Fruit fly (Drosophila melanogaster): Measurements from ENCODE around the gene CG9522.
A peak's percentile ranks its signal among the peaks of the same experiment; 100 is the strongest.

CG9522 gene

DNA sequence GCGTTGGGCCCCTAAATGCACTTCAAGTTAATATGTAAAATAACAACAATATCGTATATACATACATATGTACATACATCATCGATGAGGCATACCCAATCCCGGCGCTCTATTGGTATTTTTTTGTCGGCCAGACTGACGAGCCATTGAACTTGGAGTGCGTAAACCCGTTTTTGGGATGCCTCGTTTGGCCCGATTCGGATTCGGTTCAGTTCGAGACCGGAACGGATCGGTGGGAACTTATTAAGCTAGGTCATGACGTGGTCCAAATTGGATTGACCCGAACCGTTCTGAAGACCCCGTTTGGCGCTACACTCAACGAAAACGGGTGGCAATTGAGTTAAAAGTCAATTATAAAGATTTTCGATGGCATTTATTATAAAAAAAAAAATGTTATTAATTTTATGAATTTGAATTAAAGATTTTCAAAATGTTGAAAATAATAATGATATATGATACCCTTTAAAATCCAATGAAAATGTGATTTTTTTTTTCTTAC lies 2.4 kb downstream of the CG9522 start:
- TF ChIP-seq Snoo (tag; optimal IDR thresholded peaks at IDR 0.05) (peak; percentile 23), EcR (GFP tag; optimal IDR thresholded peaks at IDR 0.05) (peak; percentile 90), Ets98B (GFP tag; IDR thresholded peaks at IDR 0.05) (no peak), CG13204 (GFP tag; optimal IDR thresholded peaks at IDR 0.05) (no peak), CG17806 (tag; optimal IDR thresholded peaks at IDR 0.05) (no peak), CG14655 (GFP tag; optimal IDR thresholded peaks at IDR 0.05) (peak; percentile 15)

DNA sequence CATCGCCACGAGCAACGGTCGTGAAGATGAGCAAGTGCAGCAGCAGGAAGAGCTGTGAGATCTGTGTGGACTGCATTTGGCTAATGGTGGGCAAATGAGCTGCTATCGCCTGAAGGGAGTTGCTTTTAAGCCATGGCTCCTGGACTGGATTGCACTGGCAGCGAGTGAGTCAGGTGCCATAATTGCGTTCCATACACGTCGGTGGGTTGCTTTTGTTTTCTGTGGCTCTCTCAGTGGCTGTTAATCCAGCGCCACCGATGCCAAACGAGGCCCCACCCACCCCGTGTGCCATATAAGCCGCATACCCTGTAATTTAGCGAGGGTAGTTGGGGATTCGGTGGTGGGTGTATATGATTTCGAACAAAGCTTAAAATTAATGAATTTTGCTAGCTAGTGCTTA lies 4.0 kb downstream of the CG9522 start, which contains the start of gene CG12539:
CG12539 (minus strand) TSS at position 101 of the 400 bp plus-strand sequence.
- TF ChIP-seq CG9948 (tag; optimal IDR thresholded peaks at IDR 0.05) (no peak), Pif1A (GFP tag; optimal IDR thresholded peaks at IDR 0.05) (no peak), CG14655 (GFP tag; optimal IDR thresholded peaks at IDR 0.05) (no peak), CG15710 (tag; optimal IDR thresholded peaks at IDR 0.05) (no peak), CG8301 (tag; optimal IDR thresholded peaks at IDR 0.05) (no peak), gl (tag; optimal IDR thresholded peaks at IDR 0.05) (no peak), CG13204 (GFP tag; optimal IDR thresholded peaks at IDR 0.05) (no peak), Snoo (tag; optimal IDR thresholded peaks at IDR 0.05) (no peak), CG17806 (tag; optimal IDR thresholded peaks at IDR 0.05) (no peak), rn (GFP tag; IDR thresholded peaks at IDR 0.05) (no peak), CG10348 (GFP tag; IDR thresholded peaks at IDR 0.05) (no peak)

DNA sequence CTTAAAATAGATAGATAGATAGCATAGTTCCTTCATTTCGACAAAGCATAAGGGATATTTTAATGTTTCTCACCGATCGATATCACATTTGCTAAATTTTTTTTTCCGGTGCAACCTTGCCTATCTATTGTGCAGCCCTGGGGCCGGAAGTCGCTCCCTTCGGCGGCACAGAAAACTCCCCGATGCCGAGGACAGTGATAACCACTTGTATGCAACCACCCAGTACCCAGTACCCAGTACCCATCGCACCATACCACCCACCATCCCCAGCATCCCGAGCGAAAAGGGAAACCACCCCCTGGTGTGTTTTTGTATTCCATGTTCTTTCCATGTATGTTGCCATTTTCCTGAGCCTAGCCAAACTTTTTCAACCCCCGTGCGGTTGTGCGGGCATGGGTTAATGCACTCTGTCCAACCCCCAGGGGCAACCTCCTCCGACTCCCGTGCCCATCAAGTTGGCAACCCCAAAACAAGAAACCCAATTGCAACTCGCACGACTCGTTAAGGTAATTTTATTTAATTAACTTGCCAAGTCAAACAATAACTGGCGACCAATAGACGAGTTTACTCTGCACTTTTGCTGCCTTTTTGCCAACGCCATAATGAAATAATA lies 6.6 kb downstream of the CG9522 start:
- TF ChIP-seq CG8301 (tag; optimal IDR thresholded peaks at IDR 0.05): no peak
- peak; percentile 72 for TF ChIP-seq EcR (GFP tag; optimal IDR thresholded peaks at IDR 0.05)

DNA sequence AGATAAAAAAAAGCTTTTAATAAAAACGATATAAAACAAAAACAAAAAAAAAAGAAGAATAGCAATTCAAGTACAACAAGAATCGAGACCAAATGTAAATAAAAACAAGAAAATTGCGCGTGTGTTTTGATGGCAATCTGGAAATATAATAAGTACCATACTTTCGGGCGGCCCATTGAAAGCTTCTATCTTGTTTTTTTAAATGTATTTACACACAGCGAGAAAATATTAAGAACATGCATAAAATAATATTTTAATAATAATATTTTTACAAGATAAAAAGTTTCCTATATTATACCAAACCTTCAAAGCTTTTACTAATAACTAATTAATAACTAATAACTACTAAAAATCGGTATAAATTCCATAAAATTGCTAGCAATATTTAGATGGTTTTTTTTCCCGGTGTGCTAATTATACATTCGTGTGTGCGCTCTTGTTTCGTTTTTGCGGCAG lies 8.2 kb downstream of the CG9522 start:
- TF ChIP-seq Pif1A (GFP tag; optimal IDR thresholded peaks at IDR 0.05) (peak; percentile 50), CG15710 (tag; optimal IDR thresholded peaks at IDR 0.05) (peak; percentile 68), CG34367 (tag; optimal IDR thresholded peaks at IDR 0.05) (peak; percentile 69), CG8301 (tag; optimal IDR thresholded peaks at IDR 0.05) (peak; percentile 16), CG14655 (GFP tag; optimal IDR thresholded peaks at IDR 0.05) (peak; percentile 50), gl (tag; optimal IDR thresholded peaks at IDR 0.05) (peak; percentile 61), rn (GFP tag; IDR thresholded peaks at IDR 0.05) (no peak), EcR (GFP tag; optimal IDR thresholded peaks at IDR 0.05) (no peak), Ets98B (GFP tag; IDR thresholded peaks at IDR 0.05) (peak; percentile 16; the same call in 1 of the 2 replicates), CG4496 (GFP tag; IDR thresholded peaks at IDR 0.05) (peak; percentile 72), CG8159 (tag; optimal IDR thresholded peaks at IDR 0.05) (peak; percentile 58), fd96Ca (GFP tag; IDR thresholded peaks at IDR 0.05) (no peak), CG13204 (GFP tag; optimal IDR thresholded peaks at IDR 0.05) (peak; percentile 32), CG9948 (tag; optimal IDR thresholded peaks at IDR 0.05) (peak; percentile 47), Snoo (tag; optimal IDR thresholded peaks at IDR 0.05) (peak; percentile 13), Pif1B (GFP tag; optimal IDR thresholded peaks at IDR 0.05) (peak; percentile 16), CG12605 (GFP tag; IDR thresholded peaks at IDR 0.05) (peak; percentile 85), CG17806 (tag; optimal IDR thresholded peaks at IDR 0.05) (peak; percentile 58), CG10348 (GFP tag; IDR thresholded peaks at IDR 0.05) (no peak), CG32121 (GFP tag; IDR thresholded peaks at IDR 0.05) (peak; percentile 60), D1 (tag; optimal IDR thresholded peaks at IDR 0.05) (peak; percentile 52)

- TF ChIP-seq CG34367 (tag; optimal IDR thresholded peaks at IDR 0.05): peak; percentile 4
- peak; percentile 64 for TF ChIP-seq CG12605 (GFP tag; IDR thresholded peaks at IDR 0.05)
- TF ChIP-seq CG8301 (tag; optimal IDR thresholded peaks at IDR 0.05): peak; percentile 48
- TF ChIP-seq Ets98B (GFP tag; IDR thresholded peaks at IDR 0.05): peak; percentile 20; the same call in 1 of the 2 replicates
- no peak for TF ChIP-seq D1 (tag; optimal IDR thresholded peaks at IDR 0.05)
- 0 out of 2 replicates have a peak, but pooled peaks have one; percentile 15 for TF ChIP-seq rn (GFP tag; IDR thresholded peaks at IDR 0.05)
- no peak for TF ChIP-seq Pif1B (GFP tag; optimal IDR thresholded peaks at IDR 0.05)
- no peak for TF ChIP-seq CG9948 (tag; optimal IDR thresholded peaks at IDR 0.05)
- peak; percentile 68; the same call in 1 of the 3 replicates for TF ChIP-seq fd96Ca (GFP tag; IDR thresholded peaks at IDR 0.05)
- TF ChIP-seq CG13204 (GFP tag; optimal IDR thresholded peaks at IDR 0.05): no peak
- TF ChIP-seq CG32121 (GFP tag; IDR thresholded peaks at IDR 0.05): peak; percentile 57
- peak; percentile 6 for TF ChIP-seq CG17806 (tag; optimal IDR thresholded peaks at IDR 0.05)
- peak; percentile 81 for TF ChIP-seq CG4496 (GFP tag; IDR thresholded peaks at IDR 0.05)
- peak; percentile 27 for TF ChIP-seq CG8159 (tag; optimal IDR thresholded peaks at IDR 0.05)
- no peak for TF ChIP-seq gl (tag; optimal IDR thresholded peaks at IDR 0.05)
These were observed 8.8 kb downstream of the CG9522 start for dm6 chrX:14839739-14840347.

DNA sequence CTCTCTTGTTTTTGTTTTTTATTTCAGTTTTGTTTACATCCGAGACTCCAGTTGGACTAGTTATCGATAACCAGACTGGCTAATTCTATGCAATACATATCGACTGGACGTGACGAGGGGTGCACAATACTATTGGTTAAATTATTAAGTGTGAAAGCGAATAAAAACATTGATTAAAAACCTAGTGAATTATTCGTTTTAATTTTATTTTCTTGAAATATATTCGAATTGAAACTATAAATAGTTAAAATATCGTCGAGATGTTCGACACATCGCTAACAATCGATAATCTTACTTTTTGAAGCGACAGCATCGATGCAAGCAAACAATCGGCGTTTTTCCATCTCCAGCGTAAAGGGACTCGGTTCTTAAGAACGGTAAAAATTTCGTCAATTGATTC lies 9.6 kb downstream of the CG9522 start, which contains the start of the genes CG32590 and Flo2:
CG32590 (minus strand) TSS at position 60 of the 400 bp plus-strand sequence.
Flo2 (plus strand) TSS at position 330 of the 400 bp plus-strand sequence.
- TF ChIP-seq D1 (tag; optimal IDR thresholded peaks at IDR 0.05): no peak
- no peak for TF ChIP-seq gl (tag; optimal IDR thresholded peaks at IDR 0.05)
- TF ChIP-seq CG34367 (tag; optimal IDR thresholded peaks at IDR 0.05): peak; percentile 50
- no peak for TF ChIP-seq CG13204 (GFP tag; optimal IDR thresholded peaks at IDR 0.05)
- peak; percentile 51 for TF ChIP-seq Pif1A (GFP tag; optimal IDR thresholded peaks at IDR 0.05)
- TF ChIP-seq CG10348 (GFP tag; IDR thresholded peaks at IDR 0.05): no peak
- peak; percentile 36 for TF ChIP-seq CG12605 (GFP tag; IDR thresholded peaks at IDR 0.05)
- TF ChIP-seq CG14655 (GFP tag; optimal IDR thresholded peaks at IDR 0.05): no peak
- no peak for TF ChIP-seq EcR (GFP tag; optimal IDR thresholded peaks at IDR 0.05)
- TF ChIP-seq Pif1B (GFP tag; optimal IDR thresholded peaks at IDR 0.05): no peak
- peak; percentile 38 for TF ChIP-seq CG9948 (tag; optimal IDR thresholded peaks at IDR 0.05)
- TF ChIP-seq CG8301 (tag; optimal IDR thresholded peaks at IDR 0.05): peak; percentile 16
- peak; percentile 10 for TF ChIP-seq Snoo (tag; optimal IDR thresholded peaks at IDR 0.05)
- TF ChIP-seq rn (GFP tag; IDR thresholded peaks at IDR 0.05): 0 out of 2 replicates have a peak, but pooled peaks have one; percentile 20
- peak; percentile 80 for TF ChIP-seq CG4496 (GFP tag; IDR thresholded peaks at IDR 0.05)
- peak; percentile 60 for TF ChIP-seq CG15710 (tag; optimal IDR thresholded peaks at IDR 0.05)
- TF ChIP-seq CG17806 (tag; optimal IDR thresholded peaks at IDR 0.05): peak; percentile 46
- TF ChIP-seq CG8159 (tag; optimal IDR thresholded peaks at IDR 0.05): peak; percentile 33
- peak; percentile 81 for TF ChIP-seq CG32121 (GFP tag; IDR thresholded peaks at IDR 0.05)
- TF ChIP-seq fd96Ca (GFP tag; IDR thresholded peaks at IDR 0.05): peak; percentile 72; the same call in 2 of the 3 replicates
- TF ChIP-seq Ets98B (GFP tag; IDR thresholded peaks at IDR 0.05): peak; percentile 77
